Worm (Caenorhabditis elegans) whole organism, L3 larva: Measurements from ENCODE around the gene pals-22.

ENCODE experiments used
- R02D3.7 ChIP-seq: fragments of 150-350 bp; optimal IDR thresholded peaks from 2 replicates; lab custom pipeline; 2014; ENCODE audit warnings: missing biosample characterization, missing genetic modification characterization
- ZK546.5 ChIP-seq: sonication (generic microtip); optimal IDR thresholded peaks from 2 replicates; lab custom pipeline; 2017; ENCODE audit warnings: missing biosample characterization, missing genetic modification characterization
- aly-2 ChIP-seq: fragments of 150-350 bp; optimal IDR thresholded peaks from 2 replicates; lab custom pipeline; 2014; ENCODE audit warnings: missing biosample characterization, missing genetic modification characterization
- ama-1 ChIP-seq: fragments of 150-350 bp; optimal IDR thresholded peaks from 2 replicates; lab custom pipeline; 2018
- ceh-16 ChIP-seq: sonication (generic microtip); optimal IDR thresholded peaks from 2 replicates; lab custom pipeline; 2017; ENCODE audit warnings: missing biosample characterization, missing genetic modification characterization
- ceh-28 ChIP-seq: fragments of 150-350 bp; optimal IDR thresholded peaks from 2 replicates; lab custom pipeline; 2014; ENCODE audit warnings: missing biosample characterization, missing genetic modification reagents, missing genetic modification characterization
- ceh-82 ChIP-seq: fragments of 150-350 bp; optimal IDR thresholded peaks from 2 replicates; lab custom pipeline; 2014; ENCODE audit warnings: missing biosample characterization, missing genetic modification characterization
- ceh-9 ChIP-seq: sonication (generic microtip); optimal IDR thresholded peaks from 2 replicates; lab custom pipeline; 2018; ENCODE audit warnings: missing biosample characterization, missing genetic modification characterization
- daf-12 ChIP-seq: fragments of 150-350 bp; optimal IDR thresholded peaks from 2 replicates; lab custom pipeline; 2014; ENCODE audit warnings: missing biosample characterization, missing genetic modification reagents, missing genetic modification characterization
- egl-27 ChIP-seq: sonication (generic microtip); optimal IDR thresholded peaks from 4 replicates; lab custom pipeline; 2017; ENCODE audit warnings: missing biosample characterization, missing genetic modification reagents, missing genetic modification characterization
- egl-5 ChIP-seq: fragments of 150-350 bp; optimal IDR thresholded peaks from 2 replicates; lab custom pipeline; 2017; ENCODE audit warnings: missing biosample characterization, missing genetic modification reagents, missing genetic modification characterization, inconsistent platforms
- elt-1 ChIP-seq: fragments of 150-350 bp; optimal IDR thresholded peaks from 2 replicates; lab custom pipeline; 2014; ENCODE audit warnings: missing biosample characterization, missing genetic modification characterization
- elt-2 ChIP-seq: sonication (generic microtip); optimal IDR thresholded peaks from 2 replicates; lab custom pipeline; 2016; ENCODE audit warnings: missing genetic modification reagents, mild to moderate bottlenecking, missing genetic modification characterization, missing compliant biosample characterization
- elt-3 ChIP-seq, 3 experiments: fragments of 150-350 bp in 1 of 3; sonication (generic microtip) in 2 of 3; optimal IDR thresholded peaks; 2 replicates in 2 of 3; 4 replicates in 1 of 3; lab custom pipeline; 2014 to 2017; ENCODE audit warnings: missing biosample characterization in 3 of 3, missing genetic modification characterization in 3 of 3
- eor-1 ChIP-seq, 2 experiments: fragments of 150-350 bp; optimal IDR thresholded peaks; 2 replicates each; lab custom pipeline; 2014 to 2018; ENCODE audit warnings: missing biosample characterization in 2 of 2, missing genetic modification characterization in 2 of 2
- fkh-10 ChIP-seq: sonication (generic microtip); optimal IDR thresholded peaks from 2 replicates; lab custom pipeline; 2017; ENCODE audit warnings: missing biosample characterization, missing genetic modification reagents, missing genetic modification characterization
- fkh-2 ChIP-seq: fragments of 150-350 bp; optimal IDR thresholded peaks from 2 replicates; lab custom pipeline; 2014; ENCODE audit warnings: missing biosample characterization, missing genetic modification reagents, missing genetic modification characterization
- fos-1 ChIP-seq: fragments of 150-350 bp; optimal IDR thresholded peaks from 2 replicates; lab custom pipeline; 2014; ENCODE audit warnings: missing biosample characterization, missing genetic modification characterization
- hmg-11 ChIP-seq: sonication (generic microtip); optimal IDR thresholded peaks from 2 replicates; lab custom pipeline; 2016; ENCODE audit warnings: missing genetic modification characterization, missing compliant biosample characterization
- jun-1 ChIP-seq: fragments of 150-350 bp; optimal IDR thresholded peaks from 2 replicates; lab custom pipeline; 2014; ENCODE audit warnings: missing biosample characterization, missing genetic modification reagents, missing genetic modification characterization
- lin-15B ChIP-seq: fragments of 150-350 bp; optimal IDR thresholded peaks from 2 replicates; lab custom pipeline; 2014; ENCODE audit warnings: missing biosample characterization, missing genetic modification characterization
- lin-39 ChIP-seq: fragments of 150-350 bp; optimal IDR thresholded peaks from 2 replicates; lab custom pipeline; 2018; ENCODE audit warnings: missing biosample characterization, missing genetic modification reagents, missing genetic modification characterization
- lsy-12 ChIP-seq: sonication (generic microtip); optimal IDR thresholded peaks from 2 replicates; lab custom pipeline; 2016; ENCODE audit warnings: mild to moderate bottlenecking, missing genetic modification characterization, missing compliant biosample characterization
- mdl-1 ChIP-seq: fragments of 150-350 bp; optimal IDR thresholded peaks from 2 replicates; lab custom pipeline; 2014; ENCODE audit warnings: missing biosample characterization, missing genetic modification characterization
- mml-1 ChIP-seq: fragments of 150-350 bp; sonication (generic microtip); optimal IDR thresholded peaks from 3 replicates; lab custom pipeline; 2014; ENCODE audit warnings: missing biosample characterization, missing genetic modification characterization
- nfya-1 ChIP-seq: sonication (generic microtip); optimal IDR thresholded peaks from 2 replicates; lab custom pipeline; 2017; ENCODE audit warnings: missing genetic modification characterization, mild to moderate bottlenecking, missing compliant biosample characterization, antibody characterized with exemption, moderate library complexity; ENCODE audit not compliant: insufficient read depth
- nhr-11 ChIP-seq: fragments of 150-350 bp; optimal IDR thresholded peaks from 2 replicates; lab custom pipeline; 2014; ENCODE audit warnings: missing biosample characterization, missing genetic modification characterization
- nhr-12 ChIP-seq: fragments of 150-350 bp; optimal IDR thresholded peaks from 2 replicates; lab custom pipeline; 2014; ENCODE audit warnings: missing biosample characterization, missing genetic modification characterization
- nhr-23 ChIP-seq: fragments of 150-350 bp; optimal IDR thresholded peaks from 2 replicates; lab custom pipeline; 2014; ENCODE audit warnings: missing biosample characterization, missing genetic modification reagents, missing genetic modification characterization
- nhr-237 ChIP-seq: fragments of 150-350 bp; optimal IDR thresholded peaks from 2 replicates; lab custom pipeline; 2014; ENCODE audit warnings: missing biosample characterization, missing genetic modification characterization
- nhr-25 ChIP-seq: sonication (generic microtip); optimal IDR thresholded peaks from 2 replicates; lab custom pipeline; 2017; ENCODE audit warnings: missing biosample characterization, missing genetic modification characterization
- nhr-28 ChIP-seq: fragments of 150-350 bp; optimal IDR thresholded peaks from 2 replicates; lab custom pipeline; 2014; ENCODE audit warnings: missing biosample characterization, missing genetic modification characterization
- nhr-43 ChIP-seq: sonication (generic microtip); optimal IDR thresholded peaks from 2 replicates; lab custom pipeline; 2016; ENCODE audit warnings: mild to moderate bottlenecking, missing genetic modification characterization, missing compliant biosample characterization; ENCODE audit not compliant: poor library complexity, severe bottlenecking
- nhr-67 ChIP-seq: fragments of 150-350 bp; optimal IDR thresholded peaks from 2 replicates; lab custom pipeline; 2014; ENCODE audit warnings: missing biosample characterization, missing genetic modification characterization
- nhr-76 ChIP-seq: fragments of 150-350 bp; sonication (generic microtip); optimal IDR thresholded peaks from 5 replicates; lab custom pipeline; 2014; ENCODE audit warnings: missing biosample characterization, missing genetic modification characterization
- nhr-77 ChIP-seq: fragments of 150-350 bp; optimal IDR thresholded peaks from 2 replicates; lab custom pipeline; 2014; ENCODE audit warnings: missing biosample characterization, missing genetic modification characterization
- pha-4 ChIP-seq: fragments of 150-350 bp; optimal IDR thresholded peaks from 2 replicates; lab custom pipeline; 2014; ENCODE audit warnings: missing biosample characterization, missing genetic modification reagents, missing genetic modification characterization
- pqm-1 ChIP-seq: fragments of 150-350 bp; optimal IDR thresholded peaks from 2 replicates; lab custom pipeline; 2017; ENCODE audit warnings: missing biosample characterization, missing genetic modification characterization, inconsistent platforms
- sea-2 ChIP-seq: fragments of 150-350 bp; sonication (generic microtip); optimal IDR thresholded peaks from 4 replicates; lab custom pipeline; 2014; ENCODE audit warnings: missing biosample characterization, missing genetic modification reagents, missing genetic modification characterization
- skn-1 ChIP-seq: fragments of 150-350 bp; optimal IDR thresholded peaks from 2 replicates; lab custom pipeline; 2014; ENCODE audit warnings: missing biosample characterization, missing genetic modification characterization
- snpc-4 ChIP-seq: fragments of 150-350 bp; optimal IDR thresholded peaks from 2 replicates; lab custom pipeline; 2014; ENCODE audit warnings: missing biosample characterization, missing genetic modification characterization
- tbx-2 ChIP-seq: sonication (generic microtip); optimal IDR thresholded peaks from 2 replicates; lab custom pipeline; 2016; ENCODE audit warnings: mild to moderate bottlenecking, missing genetic modification characterization, missing compliant biosample characterization
- unc-39 ChIP-seq: sonication (generic microtip); optimal IDR thresholded peaks from 4 replicates; lab custom pipeline; 2017; ENCODE audit warnings: missing biosample characterization, missing genetic modification characterization
- unc-62 ChIP-seq: fragments of 150-350 bp; sonication (generic microtip); optimal IDR thresholded peaks from 4 replicates; lab custom pipeline; 2014; ENCODE audit warnings: missing biosample characterization, missing genetic modification reagents, missing genetic modification characterization
- zag-1 ChIP-seq: fragments of 150-350 bp; optimal IDR thresholded peaks from 2 replicates; lab custom pipeline; 2014; ENCODE audit warnings: missing biosample characterization, missing genetic modification characterization
- ztf-11 ChIP-seq: fragments of 150-350 bp; optimal IDR thresholded peaks from 2 replicates; lab custom pipeline; 2014; ENCODE audit warnings: missing biosample characterization, missing genetic modification characterization
- ztf-4 ChIP-seq: fragments of 150-350 bp; optimal IDR thresholded peaks from 2 replicates; lab custom pipeline; 2014; ENCODE audit warnings: missing biosample characterization, missing genetic modification characterization

The pals-22 gene

DNA sequence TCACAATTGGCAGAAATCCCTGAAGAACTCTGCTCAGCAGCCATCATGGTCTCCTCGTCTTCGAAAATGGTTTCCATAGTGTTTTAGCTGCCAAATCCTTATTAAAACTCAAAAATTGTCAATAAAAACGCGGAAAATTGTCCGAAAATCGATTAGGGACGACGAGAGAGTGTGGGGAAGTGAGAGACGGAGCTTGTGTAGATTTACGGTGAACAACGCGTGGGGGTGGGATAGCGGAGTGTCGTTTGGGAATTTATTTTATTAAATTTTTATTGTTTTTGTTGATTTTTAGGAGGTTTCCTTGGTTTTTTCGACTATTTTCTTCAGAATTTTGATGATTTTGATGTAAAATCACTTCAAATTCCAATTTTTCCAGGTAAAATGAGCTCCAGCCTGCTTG, 45.0 kb upstream of the pals-22 start, which contains the start of the genes F54C4.4 and mrpl-40:
TSS of gene F54C4.4 (minus strand) at position 199 of the 400 bp plus-strand sequence.
TSS of gene mrpl-40 (plus strand) at position 377 of the 400 bp plus-strand sequence.
- TF ChIP-seq ceh-28 (tag; lab: Kevin White, UChicago), result peak; percentile 86
- peak; percentile 15 for TF ChIP-seq nhr-25
- no peak for TF ChIP-seq fkh-2 (tag; lab: Kevin White, UChicago)
- no peak for TF ChIP-seq aly-2 (tag; lab: Kevin White, UChicago)
- peak; percentile 50 for TF ChIP-seq lin-39 (tag; lab: Kevin White, UChicago)
- TF ChIP-seq fkh-10 (GFP tag; lab: Kevin White, UChicago), result peak; percentile 29
- no peak for TF ChIP-seq nhr-11
- TF ChIP-seq R02D3.7 (tag; lab: Kevin White, UChicago), result peak; percentile 97
- no peak for TF ChIP-seq nhr-237 (tag; lab: Kevin White, UChicago)
- TF ChIP-seq nhr-23 (tag; lab: Kevin White, UChicago), result peak; percentile 65
- peak; percentile 7 for TF ChIP-seq elt-2 (tag; lab: Kevin White, UChicago)
- peak; percentile 78 for TF ChIP-seq pha-4
- no peak for TF ChIP-seq nhr-12 (tag; lab: Kevin White, UChicago)
- peak; percentile 82 for TF ChIP-seq nfya-1 (tag; lab: Kevin White, UChicago)
- peak; percentile 56 for TF ChIP-seq nhr-43 (tag; lab: Kevin White, UChicago)
- TF ChIP-seq lin-15B (tag; lab: Kevin White, UChicago), result peak; percentile 55
- no peak for TF ChIP-seq nhr-67 (tag; lab: Kevin White, UChicago)
- no peak for TF ChIP-seq skn-1 (tag; lab: Kevin White, UChicago)
- TF ChIP-seq nhr-77 (tag; lab: Kevin White, UChicago), result no peak
- TF ChIP-seq egl-5 (tag; lab: Kevin White, UChicago), result no peak

- TF ChIP-seq mdl-1 (tag; lab: Kevin White, UChicago) (no peak), egl-5 (tag; lab: Kevin White, UChicago) (no peak), R02D3.7 (tag; lab: Kevin White, UChicago) (peak; percentile 63), nhr-11 (no peak), nhr-76 (no peak), jun-1 (peak; percentile 15), snpc-4 (tag; lab: Kevin White, UChicago) (no peak), elt-1 (tag; lab: Kevin White, UChicago) (no peak), nhr-43 (tag; lab: Kevin White, UChicago) (peak; percentile 40), nhr-12 (tag; lab: Kevin White, UChicago) (no peak), elt-3 (tag; optimal IDR thresholded peaks at IDR 0.05; lab: Kevin White, UChicago) (no peak), ceh-9 (tag; lab: Kevin White, UChicago) (no peak), ama-1 (lab: Kevin White, UChicago) (peak; percentile 74), nhr-77 (tag; lab: Kevin White, UChicago) (no peak), nhr-67 (tag; lab: Kevin White, UChicago) (no peak), daf-12 (no peak), ceh-28 (tag; lab: Kevin White, UChicago) (peak; percentile 30), elt-2 (tag; lab: Kevin White, UChicago) (peak; percentile 48), nhr-28 (tag; lab: Kevin White, UChicago) (no peak), lin-39 (tag; lab: Kevin White, UChicago) (peak; percentile 18), mml-1 (tag; lab: Kevin White, UChicago) (no peak), lin-15B (tag; lab: Kevin White, UChicago) (peak; percentile 11), fkh-10 (GFP tag; lab: Kevin White, UChicago) (no peak), ceh-16 (no peak), tbx-2 (peak; percentile 37), lsy-12 (peak; percentile 55), egl-27 (tag; lab: Kevin White, UChicago) (no peak), unc-39 (no peak), nfya-1 (tag; lab: Kevin White, UChicago) (peak; percentile 48), ztf-11 (tag; lab: Kevin White, UChicago) (no peak), fos-1 (tag; lab: Kevin White, UChicago) (no peak), unc-62 (GFP tag; lab: Kevin White, UChicago) (no peak), ztf-4 (peak; percentile 28), hmg-11 (tag; lab: Kevin White, UChicago) (no peak), pha-4 (peak; percentile 54), skn-1 (tag; lab: Kevin White, UChicago) (peak; percentile 75), eor-1 (tag; optimal IDR thresholded peaks at IDR 0.05; lab: Kevin White, UChicago) (no peak), nhr-23 (tag; lab: Kevin White, UChicago) (peak; percentile 6), pqm-1 (peak; percentile 11), nhr-25 (peak; percentile 14), nhr-237 (tag; lab: Kevin White, UChicago) (no peak), zag-1 (no peak), sea-2 (GFP tag; lab: Kevin White, UChicago) (no peak), ZK546.5 (tag; lab: Kevin White, UChicago) (no peak), fkh-2 (tag; lab: Kevin White, UChicago) (no peak), aly-2 (tag; lab: Kevin White, UChicago) (peak; percentile 37), ceh-82 (tag; lab: Kevin White, UChicago) (no peak)
Observed at ce11 chrIII:89155-89554, 43.1 kb upstream of the pals-22 start.
